Fruit fly (Drosophila melanogaster) whole organism, embryonic: Measurements from ENCODE around the gene CG17687.
A peak's percentile ranks its signal among the peaks of the same experiment; 100 is the strongest.

Experiments used
- Bgb ChIP-seq: fragments of 200-800 bp; sonication (Bioruptor generic); IDR thresholded peaks from 2 replicates; pipeline ENCODE4 v1.3.6; 2022; ENCODE audit warnings: missing biosample characterization, missing genetic modification characterization; ENCODE audit not compliant: partially characterized antibody
- CG10267 ChIP-seq: fragments of 200-800 bp; sonication (Bioruptor generic); optimal IDR thresholded peaks from 2 replicates; lab custom pipeline; 2018; ENCODE audit warnings: missing biosample characterization, mild to moderate bottlenecking, missing genetic modification characterization, moderate library complexity
- CG13287 ChIP-seq: fragments of 200-800 bp; sonication (Bioruptor generic); IDR thresholded peaks from 2 replicates; pipeline ENCODE4 v1.3.6; 2022; ENCODE audit warnings: missing biosample characterization, missing genetic modification characterization; ENCODE audit not compliant: partially characterized antibody
- CG13775 ChIP-seq: fragments of 200-800 bp; sonication (Bioruptor generic); optimal IDR thresholded peaks from 3 replicates; lab custom pipeline; 2017; ENCODE audit warnings: missing biosample characterization, mild to moderate bottlenecking, missing genetic modification characterization
- CG14667 ChIP-seq: fragments of 200-800 bp; sonication (Bioruptor generic); IDR thresholded peaks from 2 replicates; pipeline ENCODE4 v1.3.6; 2022; ENCODE audit warnings: missing biosample characterization, missing genetic modification characterization
- CG14710 ChIP-seq: fragments of 200-800 bp; sonication (Bioruptor generic); optimal IDR thresholded peaks from 3 replicates; lab custom pipeline; 2019; ENCODE audit warnings: missing biosample characterization, mild to moderate bottlenecking, missing genetic modification characterization, moderate library complexity
- CG14860 ChIP-seq: fragments of 200-800 bp; sonication (Bioruptor generic); IDR thresholded peaks from 3 replicates; pipeline ENCODE4 v1.3.6; 2022; ENCODE audit warnings: missing biosample characterization, missing genetic modification characterization; ENCODE audit not compliant: partially characterized antibody
- CG17829 ChIP-seq: fragments of 200-800 bp; optimal IDR thresholded peaks from 2 replicates; lab custom pipeline; 2019; ENCODE audit warnings: missing biosample characterization, mild to moderate bottlenecking, missing genetic modification characterization, moderate library complexity
- CG18262 ChIP-seq: fragments of 200-800 bp; optimal IDR thresholded peaks from 3 replicates; lab custom pipeline; 2019; ENCODE audit warnings: missing biosample characterization, mild to moderate bottlenecking, missing genetic modification characterization, moderate library complexity
- CG2116 ChIP-seq: fragments of 200-800 bp; sonication (Bioruptor generic); optimal IDR thresholded peaks from 3 replicates; lab custom pipeline; 2018; ENCODE audit warnings: missing biosample characterization, mild to moderate bottlenecking, missing genetic modification characterization
- CG2712 ChIP-seq: fragments of 200-800 bp; optimal IDR thresholded peaks from 3 replicates; lab custom pipeline; 2019; ENCODE audit warnings: missing biosample characterization, mild to moderate bottlenecking, missing genetic modification characterization, moderate library complexity
- CG32767 ChIP-seq: fragments of 200-800 bp; sonication (Bioruptor generic); IDR thresholded peaks from 2 replicates; pipeline ENCODE4 v1.3.6; 2022; ENCODE audit warnings: missing biosample characterization, missing genetic modification characterization
- CG3838 ChIP-seq: fragments of 200-800 bp; sonication (Bioruptor generic); optimal IDR thresholded peaks from 3 replicates; lab custom pipeline; 2016; ENCODE audit warnings: missing biosample characterization, missing genetic modification characterization
- CG4617 ChIP-seq: fragments of 200-800 bp; sonication (Bioruptor generic); optimal IDR thresholded peaks from 3 replicates; lab custom pipeline; 2016; ENCODE audit warnings: missing biosample characterization, missing genetic modification characterization, borderline replicate concordance
- CG7839 ChIP-seq: fragments of 200-800 bp; sonication (Bioruptor generic); optimal IDR thresholded peaks from 3 replicates; lab custom pipeline; 2018; ENCODE audit warnings: missing biosample characterization, mild to moderate bottlenecking, missing genetic modification characterization, moderate library complexity
- CG9797 ChIP-seq: fragments of 200-800 bp; sonication (Bioruptor generic); optimal IDR thresholded peaks from 3 replicates; lab custom pipeline; 2018; ENCODE audit warnings: missing biosample characterization, mild to moderate bottlenecking, missing genetic modification characterization
- CTCF ChIP-seq: fragments of 200-800 bp; sonication (Bioruptor generic); optimal IDR thresholded peaks from 2 replicates; lab custom pipeline; 2017; ENCODE audit warnings: missing biosample characterization, mild to moderate bottlenecking, missing genetic modification characterization, moderate library complexity
- Doc3 ChIP-seq: fragments of 200-800 bp; sonication (Bioruptor generic); IDR thresholded peaks from 3 replicates; pipeline ENCODE4 v1.3.6; 2022; ENCODE audit warnings: missing biosample characterization, missing genetic modification characterization; ENCODE audit not compliant: partially characterized antibody
- Dp ChIP-seq: fragments of 200-800 bp; sonication (Bioruptor generic); optimal IDR thresholded peaks from 2 replicates; lab custom pipeline; 2018; ENCODE audit warnings: missing biosample characterization, mild to moderate bottlenecking, missing genetic modification characterization, moderate library complexity
- E2f2 ChIP-seq: fragments of 200-800 bp; sonication (Bioruptor generic); IDR thresholded peaks from 2 replicates; pipeline ENCODE4 v1.3.6; 2022; ENCODE audit warnings: missing biosample characterization, missing genetic modification characterization
- Fer3 ChIP-seq: fragments of 200-800 bp; sonication (Bioruptor generic); optimal IDR thresholded peaks from 2 replicates; lab custom pipeline; 2018; ENCODE audit warnings: missing biosample characterization, mild to moderate bottlenecking, missing genetic modification characterization, moderate library complexity
- Hr78 ChIP-seq, 2 experiments: fragments of 200-800 bp in 1 of 2; fragments of >200 bp in 1 of 2; sonication (Bioruptor generic) in 1 of 2; optimal IDR thresholded peaks; 2 replicates each; lab custom pipeline; 2017 to 2019; ENCODE audit warnings: missing biosample characterization in 2 of 2, missing genetic modification characterization in 2 of 2, mild to moderate bottlenecking in 1 of 2, moderate library complexity in 1 of 2
- Lhr ChIP-seq: fragments of 200-800 bp; sonication (Bioruptor generic); optimal IDR thresholded peaks from 3 replicates; lab custom pipeline; 2017; ENCODE audit warnings: mild to moderate bottlenecking, missing biosample characterization, missing genetic modification reagents, missing genetic modification characterization
- MBD-R2 ChIP-seq: fragments of 200-800 bp; sonication (Bioruptor generic); IDR thresholded peaks from 2 replicates; pipeline ENCODE4 v1.3.6; 2022; ENCODE audit warnings: missing biosample characterization, missing genetic modification characterization
- MESR4 ChIP-seq: fragments of 200-800 bp; sonication (Bioruptor generic); optimal IDR thresholded peaks from 2 replicates; lab custom pipeline; 2018; ENCODE audit warnings: missing biosample characterization, mild to moderate bottlenecking, missing genetic modification characterization, moderate library complexity
- Mad ChIP-seq: fragments of 200-800 bp; sonication (Bioruptor generic); optimal IDR thresholded peaks from 2 replicates; lab custom pipeline; 2016; ENCODE audit warnings: missing biosample characterization, missing genetic modification characterization
- Meics ChIP-seq: fragments of 200-800 bp; sonication (Bioruptor generic); optimal IDR thresholded peaks from 2 replicates; lab custom pipeline; 2017; ENCODE audit warnings: missing biosample characterization, mild to moderate bottlenecking, missing genetic modification characterization
- Mes4 ChIP-seq: fragments of 200-800 bp; sonication (Bioruptor generic); optimal IDR thresholded peaks from 2 replicates; lab custom pipeline; 2016; ENCODE audit warnings: missing biosample characterization, missing genetic modification characterization
- Mrtf ChIP-seq: fragments of 200-800 bp; sonication (Bioruptor generic); IDR thresholded peaks from 3 replicates; pipeline ENCODE4 v1.3.6; 2022; ENCODE audit warnings: missing biosample characterization, missing genetic modification characterization
- Nf-YC ChIP-seq: fragments of 200-800 bp; optimal IDR thresholded peaks from 3 replicates; lab custom pipeline; 2019; ENCODE audit warnings: missing biosample characterization, mild to moderate bottlenecking, missing genetic modification characterization, moderate library complexity
- Opbp ChIP-seq: fragments of 200-800 bp; sonication (Bioruptor generic); IDR thresholded peaks from 3 replicates; pipeline ENCODE4 v1.3.6; 2022; ENCODE audit warnings: missing biosample characterization, missing genetic modification characterization; ENCODE audit not compliant: partially characterized antibody
- Scr ChIP-seq: fragments of 200-800 bp; sonication (Bioruptor generic); IDR thresholded peaks from 2 replicates; pipeline ENCODE4 v1.3.6; 2022; ENCODE audit warnings: missing biosample characterization, missing genetic modification characterization; ENCODE audit not compliant: partially characterized antibody
- Sry-δ ChIP-seq: fragments of 200-800 bp; sonication (Bioruptor generic); optimal IDR thresholded peaks from 2 replicates; lab custom pipeline; 2016; ENCODE audit warnings: missing biosample characterization, missing genetic modification characterization
- Stat92E ChIP-seq, 3 experiments: fragments of >200 bp in 2 of 3; fragments of 200-800 bp in 1 of 3; sonication (Bioruptor generic) in 1 of 3; optimal IDR thresholded peaks; 2 replicates each; lab custom pipeline; 2017 to 2019; ENCODE audit warnings: missing biosample characterization in 3 of 3, missing genetic modification characterization in 3 of 3, mild to moderate bottlenecking in 1 of 3, moderate library complexity in 1 of 3
- Usf ChIP-seq: fragments of 200-800 bp; sonication (Bioruptor generic); optimal IDR thresholded peaks from 2 replicates; lab custom pipeline; 2017; ENCODE audit warnings: missing genotype, missing biosample characterization, missing genetic modification characterization
- crc ChIP-seq: fragments of 200-800 bp; sonication (Bioruptor generic); optimal IDR thresholded peaks from 2 replicates; lab custom pipeline; 2016; ENCODE audit warnings: missing biosample characterization, missing genetic modification characterization
- fru ChIP-seq: fragments of >200 bp; optimal IDR thresholded peaks from 2 replicates; lab custom pipeline; 2017
- jigr1 ChIP-seq: fragments of 200-800 bp; sonication (Bioruptor generic); IDR thresholded peaks from 3 replicates; pipeline ENCODE4 v1.3.6; 2022; ENCODE audit warnings: missing biosample characterization, missing genetic modification characterization
- luna ChIP-seq: fragments of 200-800 bp; sonication (Bioruptor generic); optimal IDR thresholded peaks from 2 replicates; lab custom pipeline; 2016; ENCODE audit warnings: missing biosample characterization, missing genetic modification characterization
- nerfin-2 ChIP-seq: fragments of 200-800 bp; sonication (Bioruptor generic); IDR thresholded peaks from 2 replicates; pipeline ENCODE4 v1.3.6; 2022; ENCODE audit warnings: missing biosample characterization, missing genetic modification characterization; ENCODE audit not compliant: partially characterized antibody
- nmo ChIP-seq: fragments of 200-800 bp; sonication (Bioruptor generic); optimal IDR thresholded peaks from 2 replicates; lab custom pipeline; 2018; ENCODE audit warnings: missing biosample characterization, mild to moderate bottlenecking, missing genetic modification characterization, moderate library complexity
- oc ChIP-seq: fragments of 200-800 bp; sonication (Bioruptor generic); optimal IDR thresholded peaks from 2 replicates; lab custom pipeline; 2018; ENCODE audit warnings: missing biosample characterization, mild to moderate bottlenecking, missing genetic modification characterization, moderate library complexity
- sisA ChIP-seq: fragments of 200-800 bp; sonication (Bioruptor generic); IDR thresholded peaks from 2 replicates; pipeline ENCODE4 v1.3.6; 2022; ENCODE audit warnings: missing biosample characterization, missing genetic modification characterization
- stwl ChIP-seq: fragments of 200-800 bp; sonication (Bioruptor generic); optimal IDR thresholded peaks from 3 replicates; lab custom pipeline; 2018; ENCODE audit warnings: missing biosample characterization, mild to moderate bottlenecking, missing genetic modification characterization, moderate library complexity
- tna ChIP-seq: fragments of 200-800 bp; sonication (Bioruptor generic); IDR thresholded peaks from 2 replicates; pipeline ENCODE4 v1.3.6; 2022; ENCODE audit warnings: missing biosample characterization, missing genetic modification characterization; ENCODE audit not compliant: partially characterized antibody
- unc-4 ChIP-seq: fragments of 200-800 bp; sonication (Bioruptor generic); IDR thresholded peaks from 2 replicates; pipeline ENCODE4 v1.3.6; 2022; ENCODE audit warnings: missing biosample characterization, missing genetic modification characterization; ENCODE audit not compliant: partially characterized antibody
- zen ChIP-seq: fragments of 200-800 bp; sonication (Bioruptor generic); optimal IDR thresholded peaks from 3 replicates; lab custom pipeline; 2018; ENCODE audit warnings: missing biosample characterization, mild to moderate bottlenecking, missing genetic modification characterization, moderate library complexity
- zen2 ChIP-seq: fragments of 200-800 bp; sonication (Bioruptor generic); IDR thresholded peaks from 3 replicates; pipeline ENCODE4 v1.3.6; 2022; ENCODE audit warnings: missing biosample characterization, missing genetic modification characterization; ENCODE audit not compliant: partially characterized antibody

The CG17687 gene

dm6 chr3L:13387608-13388007, 38.8 kb downstream of the CG17687 start, which contains the start of gene CG10171 (continued):
- TF ChIP-seq Mad (no peak), Opbp (peak; percentile 69), Mrtf (GFP tag; lab: Robert Waterston, UW) (no peak), CG14667 (GFP tag; lab: Robert Waterston, UW) (no peak), crc (GFP tag; lab: Kevin White, UChicago) (no peak), zen2 (GFP tag; lab: Robert Waterston, UW) (no peak), Hr78 (GFP tag; optimal IDR thresholded peaks at IDR 0.05; lab: Kevin White, UChicago) (peak in 1 of 2 experiments; percentile 84), CG32767 (GFP tag; lab: Robert Waterston, UW) (no peak), CG13775 (GFP tag; lab: Kevin White, UChicago) (no peak), CG4617 (peak; percentile 61)
- TF ChIP-seq, all 482 proteins: peak for 53

DNA sequence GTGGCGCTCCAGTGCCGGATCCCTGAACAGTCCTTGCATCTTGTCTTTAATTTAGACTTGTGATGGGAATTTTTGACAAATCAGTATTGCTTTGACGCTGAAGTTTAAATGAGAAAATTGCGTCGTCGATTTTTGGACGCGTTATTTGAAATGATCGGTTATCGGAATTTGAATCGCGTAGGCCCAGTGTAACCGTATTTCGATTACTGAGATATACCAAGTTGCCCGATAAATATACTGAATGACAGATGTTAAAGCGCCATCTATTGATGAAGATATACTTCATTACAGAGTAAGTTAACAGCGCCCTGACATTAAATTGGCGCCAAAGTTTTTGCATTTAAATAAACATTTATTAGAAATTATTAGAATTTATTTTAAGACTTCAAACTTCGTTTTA, 41.0 kb downstream of the CG17687 start, which contains the start of gene Poc1:
TSS of gene Poc1 (minus strand) at position 173 of the 400 bp plus-strand sequence.
- TF ChIP-seq nmo (GFP tag; lab: Kevin White, UChicago): peak; percentile 41
- peak; percentile 33; the same call in 1 of the 2 replicates for TF ChIP-seq tna (GFP tag; lab: Robert Waterston, UW)
- no peak for TF ChIP-seq jigr1
- TF ChIP-seq Stat92E (GFP tag; optimal IDR thresholded peaks at IDR 0.05; lab: Kevin White, UChicago): peak in 1 of 3 experiments; percentile 58
- peak; percentile 79 for TF ChIP-seq Lhr
- TF ChIP-seq E2f2 (GFP tag; lab: Robert Waterston, UW): peak; percentile 98
- TF ChIP-seq Scr (GFP tag; lab: Robert Waterston, UW): peak; percentile 32; the same call in 1 of the 2 replicates
- peak; percentile 22; the same call in 1 of the 2 replicates for TF ChIP-seq MBD-R2 (GFP tag; lab: Robert Waterston, UW)
- peak; percentile 14; the same call in 1 of the 2 replicates for TF ChIP-seq unc-4 (GFP tag; lab: Robert Waterston, UW)
- TF ChIP-seq Usf: no peak
- TF ChIP-seq luna (GFP tag; lab: Kevin White, UChicago): no peak
- TF ChIP-seq CG9797 (GFP tag; lab: Kevin White, UChicago): peak; percentile 82
- TF ChIP-seq MESR4 (GFP tag; lab: Kevin White, UChicago): peak; percentile 22
- no peak for TF ChIP-seq oc (tag; lab: Kevin White, UChicago)
- TF ChIP-seq CG14710: peak; percentile 68
- peak; percentile 17 for TF ChIP-seq zen (tag; lab: Kevin White, UChicago)
- TF ChIP-seq CG10267 (tag; lab: Kevin White, UChicago): peak; percentile 62
- no peak for TF ChIP-seq Fer3 (tag; lab: Kevin White, UChicago)
- TF ChIP-seq CG14860 (GFP tag; lab: Robert Waterston, UW): peak; percentile 23; the same call in 1 of the 3 replicates
- peak; percentile 47 for TF ChIP-seq Sry-δ (GFP tag; lab: Kevin White, UChicago)
- TF ChIP-seq CG2116 (GFP tag; lab: Kevin White, UChicago): peak; percentile 52
- TF ChIP-seq CTCF (GFP tag; lab: Kevin White, UChicago): peak; percentile 98
- no peak for TF ChIP-seq CG7839 (tag; lab: Kevin White, UChicago)
- TF ChIP-seq stwl (tag; lab: Kevin White, UChicago): peak; percentile 85
- TF ChIP-seq CG18262 (tag; lab: Kevin White, UChicago): no peak
- no peak for TF ChIP-seq Nf-YC (tag; lab: Kevin White, UChicago)
- no peak for TF ChIP-seq Mes4 (GFP tag; lab: Kevin White, UChicago)
- TF ChIP-seq Dp (GFP tag; lab: Kevin White, UChicago): peak; percentile 96
- TF ChIP-seq sisA (GFP tag; lab: Robert Waterston, UW): no peak
- TF ChIP-seq CG2712 (tag; lab: Kevin White, UChicago): peak; percentile 41
- no peak for TF ChIP-seq fru
- no peak for TF ChIP-seq CG3838 (GFP tag; lab: Kevin White, UChicago)
- TF ChIP-seq Bgb: 0 out of 2 replicates have a peak, but pooled peaks have one; percentile 51
- TF ChIP-seq Meics (GFP tag; lab: Kevin White, UChicago): no peak
- peak; percentile 35; the same call in 1 of the 3 replicates for TF ChIP-seq Doc3 (GFP tag; lab: Robert Waterston, UW)
- peak; percentile 49; the same call in 1 of the 2 replicates for TF ChIP-seq nerfin-2
- peak; percentile 72 for TF ChIP-seq CG13287 (GFP tag; lab: Robert Waterston, UW)
- TF ChIP-seq CG17829: peak; percentile 53
